Worm (Caenorhabditis elegans): ENCODE data around the gene str-93.

str-93 gene

ce11 chrV:17673343-17673742, at the start of gene str-93:
Gene str-93, minus strand, starts transcription at chrV:17673443.
- no peak for TF ChIP-seq ets-7 (tag; optimal IDR thresholded peaks at IDR 0.05)
- no peak for TF ChIP-seq hmg-4 (GFP tag; optimal IDR thresholded peaks at IDR 0.05)
- TF ChIP-seq ceh-13 (GFP tag; optimal IDR thresholded peaks at IDR 0.05): no peak
- no peak for TF ChIP-seq aly-1 (tag; optimal IDR thresholded peaks at IDR 0.05)
- TF ChIP-seq B0310.2 (tag; optimal IDR thresholded peaks at IDR 0.05): no peak
- no peak for TF ChIP-seq hmbx-1 (tag; optimal IDR thresholded peaks at IDR 0.05)
- TF ChIP-seq ama-1 (optimal IDR thresholded peaks at IDR 0.05): no peak
- TF ChIP-seq scrt-1 (GFP tag; IDR thresholded peaks at IDR 0.05): no peak
- no peak for TF ChIP-seq ceh-36 (tag; optimal IDR thresholded peaks at IDR 0.05)
- TF ChIP-seq hnd-1 (tag; optimal IDR thresholded peaks at IDR 0.05): no peak
- no peak for TF ChIP-seq tra-4 (tag; optimal IDR thresholded peaks at IDR 0.05)
- TF ChIP-seq flt-1 (GFP tag; IDR thresholded peaks at IDR 0.05): no peak
- no peak for TF ChIP-seq F13C5.2 (tag; optimal IDR thresholded peaks at IDR 0.05)
- no peak for TF ChIP-seq pes-1 (GFP tag; IDR thresholded peaks at IDR 0.05)
- TF ChIP-seq tbx-37 (GFP tag; conservative IDR thresholded peaks at IDR 0.05): no peak
- TF ChIP-seq sea-1 (GFP tag; conservative IDR thresholded peaks at IDR 0.05): no peak
- TF ChIP-seq tbx-11 (GFP tag; IDR thresholded peaks at IDR 0.05): no peak

DNA sequence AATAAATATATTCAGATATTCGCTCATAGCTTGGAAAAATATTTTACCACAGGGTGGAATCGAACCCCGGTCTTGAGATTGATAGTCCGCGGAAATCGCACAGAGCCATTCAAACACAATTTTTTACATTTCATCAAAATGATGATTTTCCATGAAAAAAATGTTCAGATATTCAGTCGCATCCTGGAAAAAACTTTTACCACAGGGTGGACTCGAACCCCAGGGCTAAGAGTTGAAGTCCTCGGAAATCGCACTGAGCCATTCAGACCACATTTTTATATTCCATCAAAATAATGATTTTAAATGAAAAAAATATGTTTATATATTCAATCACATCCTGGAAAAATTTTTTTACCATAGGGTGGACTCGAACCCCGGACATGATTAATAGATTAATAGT, 49.3 kb upstream of the str-93 start:
- TF ChIP-seq ets-7 (tag; optimal IDR thresholded peaks at IDR 0.05) (no peak), B0310.2 (tag; optimal IDR thresholded peaks at IDR 0.05) (no peak), tbx-11 (GFP tag; IDR thresholded peaks at IDR 0.05) (no peak), scrt-1 (GFP tag; IDR thresholded peaks at IDR 0.05) (no peak), tra-4 (tag; optimal IDR thresholded peaks at IDR 0.05) (no peak), flt-1 (GFP tag; IDR thresholded peaks at IDR 0.05) (no peak), ceh-13 (GFP tag; optimal IDR thresholded peaks at IDR 0.05) (no peak), pes-1 (GFP tag; IDR thresholded peaks at IDR 0.05) (no peak), hmbx-1 (tag; optimal IDR thresholded peaks at IDR 0.05) (no peak), ceh-36 (tag; optimal IDR thresholded peaks at IDR 0.05) (no peak), tbx-37 (GFP tag; conservative IDR thresholded peaks at IDR 0.05) (no peak), hnd-1 (tag; optimal IDR thresholded peaks at IDR 0.05) (no peak), sea-1 (GFP tag; conservative IDR thresholded peaks at IDR 0.05) (no peak), F13C5.2 (tag; optimal IDR thresholded peaks at IDR 0.05) (no peak), ama-1 (optimal IDR thresholded peaks at IDR 0.05) (no peak), hmg-4 (GFP tag; optimal IDR thresholded peaks at IDR 0.05) (no peak), aly-1 (tag; optimal IDR thresholded peaks at IDR 0.05) (no peak)

- no peak for TF ChIP-seq scrt-1 (GFP tag; IDR thresholded peaks at IDR 0.05)
- no peak for TF ChIP-seq hmbx-1 (tag; optimal IDR thresholded peaks at IDR 0.05)
- TF ChIP-seq B0310.2 (tag; optimal IDR thresholded peaks at IDR 0.05): no peak
- TF ChIP-seq ets-7 (tag; optimal IDR thresholded peaks at IDR 0.05): no peak
- no peak for TF ChIP-seq tra-4 (tag; optimal IDR thresholded peaks at IDR 0.05)
- no peak for TF ChIP-seq tbx-37 (GFP tag; conservative IDR thresholded peaks at IDR 0.05)
- no peak for TF ChIP-seq ceh-13 (GFP tag; optimal IDR thresholded peaks at IDR 0.05)
- TF ChIP-seq sea-1 (GFP tag; conservative IDR thresholded peaks at IDR 0.05): no peak
- no peak for TF ChIP-seq hmg-4 (GFP tag; optimal IDR thresholded peaks at IDR 0.05)
- TF ChIP-seq tbx-11 (GFP tag; IDR thresholded peaks at IDR 0.05): no peak
- TF ChIP-seq pes-1 (GFP tag; IDR thresholded peaks at IDR 0.05): no peak
- TF ChIP-seq F13C5.2 (tag; optimal IDR thresholded peaks at IDR 0.05): no peak
- no peak for TF ChIP-seq ceh-36 (tag; optimal IDR thresholded peaks at IDR 0.05)
- no peak for TF ChIP-seq flt-1 (GFP tag; IDR thresholded peaks at IDR 0.05)
- no peak for TF ChIP-seq ama-1 (optimal IDR thresholded peaks at IDR 0.05)
- no peak for TF ChIP-seq hnd-1 (tag; optimal IDR thresholded peaks at IDR 0.05)
- TF ChIP-seq aly-1 (tag; optimal IDR thresholded peaks at IDR 0.05): no peak
Measured at ce11 chrV:17721709-17722108, 48.5 kb upstream of the str-93 start.

ce11 chrV:17718647-17719046, 45.4 kb upstream of the str-93 start, which contains the start of gene str-77:
Gene str-77, plus strand, starts transcription at chrV:17718947.
- no peak for TF ChIP-seq hmbx-1 (tag; optimal IDR thresholded peaks at IDR 0.05)
- TF ChIP-seq ets-7 (tag; optimal IDR thresholded peaks at IDR 0.05): no peak
- no peak for TF ChIP-seq hmg-4 (GFP tag; optimal IDR thresholded peaks at IDR 0.05)
- no peak for TF ChIP-seq tra-4 (tag; optimal IDR thresholded peaks at IDR 0.05)
- no peak for TF ChIP-seq aly-1 (tag; optimal IDR thresholded peaks at IDR 0.05)
- no peak for TF ChIP-seq tbx-11 (GFP tag; IDR thresholded peaks at IDR 0.05)
- TF ChIP-seq flt-1 (GFP tag; IDR thresholded peaks at IDR 0.05): no peak
- TF ChIP-seq scrt-1 (GFP tag; IDR thresholded peaks at IDR 0.05): no peak
- TF ChIP-seq ceh-13 (GFP tag; optimal IDR thresholded peaks at IDR 0.05): no peak
- no peak for TF ChIP-seq pes-1 (GFP tag; IDR thresholded peaks at IDR 0.05)
- TF ChIP-seq B0310.2 (tag; optimal IDR thresholded peaks at IDR 0.05): no peak
- TF ChIP-seq ceh-36 (tag; optimal IDR thresholded peaks at IDR 0.05): no peak
- TF ChIP-seq ama-1 (optimal IDR thresholded peaks at IDR 0.05): no peak
- TF ChIP-seq sea-1 (GFP tag; conservative IDR thresholded peaks at IDR 0.05): no peak
- TF ChIP-seq hnd-1 (tag; optimal IDR thresholded peaks at IDR 0.05): no peak
- TF ChIP-seq tbx-37 (GFP tag; conservative IDR thresholded peaks at IDR 0.05): no peak
- no peak for TF ChIP-seq F13C5.2 (tag; optimal IDR thresholded peaks at IDR 0.05)

DNA sequence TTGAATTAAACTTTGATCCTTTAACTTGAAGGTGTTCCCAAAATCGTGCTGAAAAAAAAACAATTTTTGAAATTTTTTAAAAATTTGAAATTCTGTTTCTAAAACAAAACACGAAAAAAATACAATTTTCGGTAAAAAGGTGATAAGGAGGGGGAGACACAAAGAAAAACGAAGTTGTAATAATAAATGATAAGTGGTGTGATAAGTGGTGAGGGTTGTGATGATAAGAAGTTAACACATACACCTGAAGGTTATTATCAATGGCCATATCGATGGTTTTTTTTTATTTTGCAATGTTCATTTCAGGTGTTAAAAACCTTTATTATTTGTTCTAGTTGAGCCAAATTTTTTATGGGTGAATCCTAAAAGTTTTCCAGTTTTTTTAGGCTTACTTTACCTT, 41.1 kb upstream of the str-93 start, which contains the start of gene twk-33:
Gene twk-33, minus strand, starts transcription at position 48 of the 400 bp plus-strand sequence.
- no peak for TF ChIP-seq ets-7 (tag; optimal IDR thresholded peaks at IDR 0.05)
- no peak for TF ChIP-seq B0310.2 (tag; optimal IDR thresholded peaks at IDR 0.05)
- TF ChIP-seq aly-1 (tag; optimal IDR thresholded peaks at IDR 0.05): no peak
- no peak for TF ChIP-seq pes-1 (GFP tag; IDR thresholded peaks at IDR 0.05)
- no peak for TF ChIP-seq hmbx-1 (tag; optimal IDR thresholded peaks at IDR 0.05)
- TF ChIP-seq ama-1 (optimal IDR thresholded peaks at IDR 0.05): no peak
- no peak for TF ChIP-seq ceh-36 (tag; optimal IDR thresholded peaks at IDR 0.05)

DNA sequence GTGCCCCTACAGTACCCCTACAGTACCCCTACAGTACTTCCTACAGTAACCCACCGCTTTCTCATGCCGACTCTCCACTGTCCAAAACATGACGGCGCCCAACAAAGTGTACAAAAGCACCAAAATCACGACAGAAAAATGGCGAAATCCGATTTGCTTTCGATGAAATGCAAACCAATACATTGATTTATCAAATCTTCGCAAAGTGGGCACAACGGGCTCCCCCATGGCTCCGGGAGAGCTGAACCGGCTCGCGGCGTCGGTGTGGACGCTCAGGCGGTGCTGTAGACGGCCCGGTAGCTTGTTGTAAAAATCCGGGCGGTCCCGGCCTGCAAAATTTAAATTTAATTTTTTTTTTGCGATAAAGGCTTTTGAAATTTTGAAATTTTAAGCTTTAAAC, 39.1 kb upstream of the str-93 start:
- TF ChIP-seq tra-4 (tag; optimal IDR thresholded peaks at IDR 0.05) (no peak), flt-1 (GFP tag; IDR thresholded peaks at IDR 0.05) (no peak), ceh-36 (tag; optimal IDR thresholded peaks at IDR 0.05) (no peak), hmg-4 (GFP tag; optimal IDR thresholded peaks at IDR 0.05) (no peak), aly-1 (tag; optimal IDR thresholded peaks at IDR 0.05) (no peak), sea-1 (GFP tag; conservative IDR thresholded peaks at IDR 0.05) (no peak), B0310.2 (tag; optimal IDR thresholded peaks at IDR 0.05) (no peak), scrt-1 (GFP tag; IDR thresholded peaks at IDR 0.05) (no peak), hnd-1 (tag; optimal IDR thresholded peaks at IDR 0.05) (no peak), ama-1 (optimal IDR thresholded peaks at IDR 0.05) (no peak), tbx-11 (GFP tag; IDR thresholded peaks at IDR 0.05) (no peak)

DNA sequence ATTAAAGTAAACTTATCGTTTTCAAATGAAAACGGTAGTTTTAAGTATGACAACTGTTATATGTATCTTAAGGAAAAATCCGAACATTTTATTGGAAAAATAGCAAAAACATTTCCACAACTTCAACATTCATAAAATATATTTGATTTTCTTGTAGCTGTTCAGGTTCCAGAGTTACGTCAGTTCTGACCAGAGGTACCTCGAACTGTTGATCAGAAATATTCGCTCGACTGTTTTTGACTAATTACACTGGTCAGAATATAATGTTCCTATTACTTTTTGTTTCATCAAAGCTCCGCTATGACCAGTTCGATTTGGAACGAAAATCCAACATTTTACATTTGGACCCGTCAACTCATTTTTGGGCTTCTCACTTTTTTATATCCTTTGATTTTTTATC, 33.8 kb upstream of the str-93 start, which contains the start of gene srh-31:
Gene srh-31, plus strand, starts transcription at position 301 of the 400 bp plus-strand sequence.
- TF ChIP-seq sea-1 (GFP tag; conservative IDR thresholded peaks at IDR 0.05) (no peak), hnd-1 (tag; optimal IDR thresholded peaks at IDR 0.05) (no peak), tra-4 (tag; optimal IDR thresholded peaks at IDR 0.05) (no peak), ceh-13 (GFP tag; optimal IDR thresholded peaks at IDR 0.05) (no peak), ama-1 (optimal IDR thresholded peaks at IDR 0.05) (no peak), ceh-36 (tag; optimal IDR thresholded peaks at IDR 0.05) (no peak), hmbx-1 (tag; optimal IDR thresholded peaks at IDR 0.05) (no peak), flt-1 (GFP tag; IDR thresholded peaks at IDR 0.05) (no peak), tbx-11 (GFP tag; IDR thresholded peaks at IDR 0.05) (no peak), aly-1 (tag; optimal IDR thresholded peaks at IDR 0.05) (no peak), pes-1 (GFP tag; IDR thresholded peaks at IDR 0.05) (no peak), scrt-1 (GFP tag; IDR thresholded peaks at IDR 0.05) (no peak), ets-7 (tag; optimal IDR thresholded peaks at IDR 0.05) (no peak), tbx-37 (GFP tag; conservative IDR thresholded peaks at IDR 0.05) (no peak), B0310.2 (tag; optimal IDR thresholded peaks at IDR 0.05) (no peak), hmg-4 (GFP tag; optimal IDR thresholded peaks at IDR 0.05) (no peak), F13C5.2 (tag; optimal IDR thresholded peaks at IDR 0.05) (no peak)

All from whole organism, early embryonic.